Worm (Caenorhabditis elegans): ENCODE data around the gene fbl-1.

Gene fbl-1

DNA sequence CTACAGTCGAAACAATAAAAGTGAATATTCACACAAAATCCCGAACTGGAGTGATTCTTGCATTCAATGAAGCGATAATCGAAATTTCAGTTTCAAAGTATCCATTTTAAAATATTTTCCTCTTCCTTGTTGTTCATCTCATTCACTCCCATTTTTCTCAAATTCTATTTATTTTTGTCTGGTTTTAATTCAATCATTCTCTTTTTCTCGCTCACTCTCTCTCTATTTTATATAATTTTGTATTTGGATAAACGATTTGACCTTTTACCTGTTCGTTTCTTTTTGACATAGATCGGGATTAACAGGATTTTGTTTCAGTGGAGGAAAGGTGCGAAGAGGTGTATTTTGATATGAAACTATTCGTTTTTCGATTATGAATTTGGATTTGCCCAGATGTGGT lies 5.4 kb downstream of the fbl-1 start, which contains the start of gene T05A1.5:
Gene T05A1.5 (plus strand): TSS at position 301 of the 400 bp plus-strand sequence.
- TF ChIP-seq blmp-1 (tag; optimal IDR thresholded peaks at IDR 0.05) (no peak), elt-3 (tag; optimal IDR thresholded peaks at IDR 0.05) (no peak), flh-1 (GFP tag; optimal IDR thresholded peaks at IDR 0.05) (no peak), drap-1 (GFP tag; optimal IDR thresholded peaks at IDR 0.05) (no peak), ham-2 (GFP tag; optimal IDR thresholded peaks at IDR 0.05) (no peak), mep-1 (tag; optimal IDR thresholded peaks at IDR 0.05) (no peak)

DNA sequence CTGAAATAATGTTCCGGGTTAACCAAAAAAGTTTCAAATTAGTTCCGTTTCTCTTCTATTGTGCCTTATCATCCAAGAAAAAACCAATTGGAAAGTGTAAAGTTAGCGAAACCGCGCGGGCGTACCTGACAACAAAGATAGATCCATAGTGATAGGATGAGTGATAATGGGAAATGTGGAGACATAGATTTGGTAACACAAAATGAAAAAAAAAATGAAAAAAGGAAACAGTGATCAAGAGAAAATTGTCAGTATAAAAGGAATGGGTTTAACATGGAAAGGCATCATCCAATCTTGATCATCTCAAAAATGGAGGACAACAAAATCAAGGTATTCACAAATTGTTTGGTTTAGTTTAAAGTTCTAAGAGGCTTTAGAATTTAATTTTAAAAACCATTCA lies 22.5 kb downstream of the fbl-1 start, which contains the start of gene col-122:
Gene col-122 (plus strand): TSS at position 301 of the 400 bp plus-strand sequence.
- TF ChIP-seq nhr-76 (tag; optimal IDR thresholded peaks at IDR 0.05) (no peak), lsy-2 (tag; optimal IDR thresholded peaks at IDR 0.05) (no peak), mls-2 (tag; optimal IDR thresholded peaks at IDR 0.05) (no peak), ceh-43 (GFP tag; optimal IDR thresholded peaks at IDR 0.05) (no peak), lin-32 (GFP tag; optimal IDR thresholded peaks at IDR 0.05) (no peak), flh-1 (GFP tag; optimal IDR thresholded peaks at IDR 0.05) (no peak), elt-3 (tag; optimal IDR thresholded peaks at IDR 0.05) (no peak)

DNA sequence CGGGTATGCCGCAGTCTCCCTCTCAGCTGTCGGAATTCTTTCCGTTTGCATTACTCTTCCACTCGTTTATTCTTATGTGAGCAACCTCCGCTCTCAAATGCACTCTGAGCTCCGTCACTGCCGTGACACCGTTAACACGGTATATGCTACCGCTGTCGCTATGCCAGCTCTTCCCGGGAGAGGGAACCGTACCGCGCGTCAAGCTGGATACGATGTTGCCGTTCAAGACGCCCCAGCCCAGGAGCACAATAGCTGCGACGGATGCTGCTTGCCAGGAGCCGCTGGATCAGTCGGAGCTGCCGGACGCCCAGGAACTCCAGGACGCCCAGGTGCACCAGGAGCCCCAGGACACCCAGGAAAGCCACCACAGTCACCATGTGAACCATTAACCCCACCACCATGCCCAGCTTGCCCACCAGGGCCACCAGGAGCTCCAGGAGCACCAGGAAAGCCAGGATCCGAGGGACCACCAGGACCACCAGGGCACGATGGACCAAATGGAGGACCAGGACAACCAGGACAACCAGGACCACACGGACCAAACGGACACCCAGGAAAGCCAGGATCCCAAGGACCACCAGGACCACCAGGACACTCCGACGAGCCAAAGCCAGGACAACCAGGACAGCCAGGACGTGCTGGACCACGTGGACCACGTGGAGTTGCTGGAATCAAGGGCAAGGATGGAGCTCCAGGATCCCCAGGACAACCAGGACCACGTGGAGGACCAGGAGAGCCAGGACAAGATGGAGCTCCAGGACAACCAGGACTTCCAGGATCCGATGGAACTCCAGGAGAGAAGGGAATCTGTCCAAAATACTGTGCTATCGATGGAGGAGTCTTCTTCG lies 23.1 kb downstream of the fbl-1 start:
- no peak for TF ChIP-seq M03D4.4 (tag; optimal IDR thresholded peaks at IDR 0.05)
- no peak for TF ChIP-seq mab-5 (tag; optimal IDR thresholded peaks at IDR 0.05)
- no peak for TF ChIP-seq flh-1 (GFP tag; optimal IDR thresholded peaks at IDR 0.05)
- TF ChIP-seq lsy-2 (tag; optimal IDR thresholded peaks at IDR 0.05), result no peak
- no peak for TF ChIP-seq lin-13 (tag; optimal IDR thresholded peaks at IDR 0.05)
- no peak for TF ChIP-seq unc-120 (tag; optimal IDR thresholded peaks at IDR 0.05; ENCODE audit: poor library complexity, severe bottlenecking)
- no peak for TF ChIP-seq ham-2 (GFP tag; optimal IDR thresholded peaks at IDR 0.05)
- no peak for TF ChIP-seq elt-1 (tag; optimal IDR thresholded peaks at IDR 0.05; ENCODE audit: borderline replicate concordance, insufficient read depth)
- TF ChIP-seq lin-32 (GFP tag; optimal IDR thresholded peaks at IDR 0.05), result no peak
- no peak for TF ChIP-seq nhr-28 (tag; optimal IDR thresholded peaks at IDR 0.05)
- TF ChIP-seq sptf-1 (tag; optimal IDR thresholded peaks at IDR 0.05), result no peak
- TF ChIP-seq ceh-83 (GFP tag; optimal IDR thresholded peaks at IDR 0.05), result no peak
- no peak for TF ChIP-seq tbx-8 (GFP tag; optimal IDR thresholded peaks at IDR 0.05)
- no peak for TF ChIP-seq ceh-39 (tag; optimal IDR thresholded peaks at IDR 0.05)

- no peak for TF ChIP-seq elt-3 (tag; optimal IDR thresholded peaks at IDR 0.05)
- TF ChIP-seq ceh-39 (tag; optimal IDR thresholded peaks at IDR 0.05), result no peak
These were observed 25.9 kb downstream of the fbl-1 start, which contains the start of gene lron-14 for ce11 chrIV:9566505-9566904. Gene lron-14 (minus strand): TSS chrIV:9566605.

DNA sequence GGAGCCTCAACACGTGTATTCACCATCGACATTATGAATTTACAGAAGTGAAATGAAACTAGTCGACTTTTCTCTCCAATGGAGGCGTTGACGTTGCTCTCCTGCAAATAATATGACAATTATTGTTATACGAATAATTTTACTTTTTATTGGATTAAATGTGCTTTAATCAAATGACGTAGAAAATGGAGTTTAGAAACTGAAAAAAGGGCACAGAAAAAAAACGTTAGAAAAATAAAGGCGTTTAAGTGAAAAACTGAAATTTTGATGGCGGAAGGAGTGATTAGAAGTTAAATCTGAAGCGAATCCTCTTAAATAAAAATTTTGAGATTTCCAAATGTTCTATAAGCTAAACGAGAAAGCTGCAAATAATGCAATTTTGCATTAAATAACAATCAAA lies 39.4 kb downstream of the fbl-1 start, which contains the start of gene npr-2:
Gene npr-2 (minus strand): TSS at position 101 of the 400 bp plus-strand sequence.
- TF ChIP-seq unc-120 (tag; optimal IDR thresholded peaks at IDR 0.05; ENCODE audit: poor library complexity, severe bottlenecking), result no peak
- no peak for TF ChIP-seq ceh-43 (GFP tag; optimal IDR thresholded peaks at IDR 0.05)
- no peak for TF ChIP-seq ceh-83 (GFP tag; optimal IDR thresholded peaks at IDR 0.05)
- TF ChIP-seq bed-3 (GFP tag; optimal IDR thresholded peaks at IDR 0.05), result no peak

- no peak for TF ChIP-seq zip-8 (tag; optimal IDR thresholded peaks at IDR 0.05)
- TF ChIP-seq ceh-43 (GFP tag; optimal IDR thresholded peaks at IDR 0.05), result no peak
- TF ChIP-seq M03D4.4 (tag; optimal IDR thresholded peaks at IDR 0.05), result no peak
- no peak for TF ChIP-seq ztf-11 (tag; optimal IDR thresholded peaks at IDR 0.05)
- no peak for TF ChIP-seq mls-2 (tag; optimal IDR thresholded peaks at IDR 0.05)
- TF ChIP-seq sem-2 (GFP tag; optimal IDR thresholded peaks at IDR 0.05), result no peak
- TF ChIP-seq unc-39 (tag; optimal IDR thresholded peaks at IDR 0.05), result no peak
- TF ChIP-seq sptf-1 (tag; optimal IDR thresholded peaks at IDR 0.05), result no peak
- no peak for TF ChIP-seq blmp-1 (tag; optimal IDR thresholded peaks at IDR 0.05)
- no peak for TF ChIP-seq nhr-28 (tag; optimal IDR thresholded peaks at IDR 0.05)
- TF ChIP-seq unc-120 (tag; optimal IDR thresholded peaks at IDR 0.05; ENCODE audit: poor library complexity, severe bottlenecking), result no peak
- TF ChIP-seq nhr-2 (tag; optimal IDR thresholded peaks at IDR 0.05), result no peak
- TF ChIP-seq ham-2 (GFP tag; optimal IDR thresholded peaks at IDR 0.05), result no peak
- no peak for TF ChIP-seq cnd-1 (tag; optimal IDR thresholded peaks at IDR 0.05)
- no peak for TF ChIP-seq tbx-8 (GFP tag; optimal IDR thresholded peaks at IDR 0.05)
These were observed 43.7 kb downstream of the fbl-1 start for ce11 chrIV:9584352-9584751.
